Fruit fly (Drosophila melanogaster) whole organism, embryonic: ENCODE results near the gene CG4658.
A peak's percentile ranks its signal among the peaks of the same experiment; 100 is the strongest.

Source experiments
- CG10147 ChIP-seq: fragments of 200-800 bp; sonication (Bioruptor generic); optimal IDR thresholded peaks from 2 replicates; lab custom pipeline; 2019; ENCODE audit warnings: missing biosample characterization, mild to moderate bottlenecking, missing genetic modification characterization, moderate library complexity
- CG10321 ChIP-seq: fragments of 200-800 bp; sonication (Bioruptor generic); IDR thresholded peaks from 2 replicates; pipeline ENCODE4 v1.3.6; 2022; ENCODE audit warnings: missing biosample characterization, missing genetic modification characterization
- CG10979 ChIP-seq: fragments of 200-800 bp; sonication (Bioruptor generic); optimal IDR thresholded peaks from 2 replicates; lab custom pipeline; 2018; ENCODE audit warnings: missing biosample characterization, mild to moderate bottlenecking, missing genetic modification characterization, moderate library complexity
- CG12071 ChIP-seq: fragments of 200-800 bp; sonication (Bioruptor generic); optimal IDR thresholded peaks from 3 replicates; lab custom pipeline; 2018; ENCODE audit warnings: missing biosample characterization, mild to moderate bottlenecking, missing genetic modification characterization
- CG12659 ChIP-seq: fragments of 200-800 bp; sonication (Bioruptor generic); optimal IDR thresholded peaks from 3 replicates; lab custom pipeline; 2017; ENCODE audit warnings: mild to moderate bottlenecking, missing biosample characterization, missing genetic modification reagents, missing genetic modification characterization
- CG12769 ChIP-seq: fragments of 200-800 bp; sonication (Bioruptor generic); optimal IDR thresholded peaks from 2 replicates; lab custom pipeline; 2019; ENCODE audit warnings: missing biosample characterization, mild to moderate bottlenecking, missing genetic modification characterization, moderate library complexity
- CG15479 ChIP-seq: fragments of 200-800 bp; sonication (Bioruptor generic); optimal IDR thresholded peaks from 3 replicates; lab custom pipeline; 2019; ENCODE audit warnings: missing biosample characterization, mild to moderate bottlenecking, missing genetic modification characterization, moderate library complexity
- CG17361 ChIP-seq: fragments of 200-800 bp; sonication (Bioruptor generic); IDR thresholded peaks from 3 replicates; pipeline ENCODE4 v1.3.6; 2022; ENCODE audit warnings: missing biosample characterization, missing genetic modification characterization
- CG17912 ChIP-seq: fragments of 200-800 bp; sonication (Bioruptor generic); optimal IDR thresholded peaks from 2 replicates; lab custom pipeline; 2018; ENCODE audit warnings: missing biosample characterization, mild to moderate bottlenecking, missing genetic modification characterization
- CG18764 ChIP-seq: fragments of 200-800 bp; sonication (Bioruptor generic); optimal IDR thresholded peaks from 3 replicates; lab custom pipeline; 2016; ENCODE audit warnings: missing biosample characterization, missing genetic modification characterization
- CG2120 ChIP-seq: fragments of 200-800 bp; sonication (Bioruptor generic); optimal IDR thresholded peaks from 3 replicates; lab custom pipeline; 2016; ENCODE audit warnings: missing biosample characterization, missing genetic modification characterization
- CG31224 ChIP-seq: fragments of 200-800 bp; sonication (Bioruptor generic); IDR thresholded peaks from 2 replicates; pipeline ENCODE4 v1.3.6; 2022; ENCODE audit warnings: missing biosample characterization, missing genetic modification characterization
- CG34224 ChIP-seq: fragments of 200-800 bp; sonication (Bioruptor generic); IDR thresholded peaks from 3 replicates; pipeline ENCODE4 v1.3.6; 2022; ENCODE audit warnings: missing biosample characterization, missing genetic modification characterization; ENCODE audit not compliant: partially characterized antibody
- CG34376 ChIP-seq: fragments of 200-800 bp; sonication (Bioruptor generic); optimal IDR thresholded peaks from 2 replicates; lab custom pipeline; 2018; ENCODE audit warnings: missing biosample characterization, mild to moderate bottlenecking, missing genetic modification characterization
- CG34422 ChIP-seq: fragments of 200-800 bp; sonication (Bioruptor generic); IDR thresholded peaks from 3 replicates; pipeline ENCODE4 v1.3.6; 2022; ENCODE audit warnings: missing biosample characterization, missing genetic modification characterization
- CG6689 ChIP-seq: fragments of 200-800 bp; sonication (Bioruptor generic); IDR thresholded peaks from 2 replicates; pipeline ENCODE4 v1.3.6; 2022; ENCODE audit warnings: missing biosample characterization, missing genetic modification characterization
- CG8290 ChIP-seq, 3 experiments: fragments of 200-800 bp; sonication (Bioruptor generic); optimal IDR thresholded peaks; 2 replicates each; lab custom pipeline; 2016 to 2019; ENCODE audit warnings: missing biosample characterization in 3 of 3, missing genetic modification characterization in 3 of 3, mild to moderate bottlenecking in 2 of 3, moderate library complexity in 1 of 3
- CG8765 ChIP-seq: fragments of 200-800 bp; sonication (Bioruptor generic); IDR thresholded peaks from 2 replicates; pipeline ENCODE4 v1.3.6; 2022; ENCODE audit warnings: missing biosample characterization, missing genetic modification characterization
- CTCF ChIP-seq: fragments of 200-800 bp; sonication (Bioruptor generic); optimal IDR thresholded peaks from 2 replicates; lab custom pipeline; 2017; ENCODE audit warnings: missing biosample characterization, mild to moderate bottlenecking, missing genetic modification characterization, moderate library complexity
- Dek ChIP-seq: fragments of 200-800 bp; sonication (Bioruptor generic); optimal IDR thresholded peaks from 3 replicates; lab custom pipeline; 2019; ENCODE audit warnings: missing biosample characterization, mild to moderate bottlenecking, missing genetic modification characterization, moderate library complexity
- Dip3 ChIP-seq: fragments of 200-800 bp; sonication (Bioruptor generic); optimal IDR thresholded peaks from 3 replicates; lab custom pipeline; 2016; ENCODE audit warnings: missing biosample characterization, missing genetic modification characterization
- Doc3 ChIP-seq: fragments of 200-800 bp; sonication (Bioruptor generic); IDR thresholded peaks from 3 replicates; pipeline ENCODE4 v1.3.6; 2022; ENCODE audit warnings: missing biosample characterization, missing genetic modification characterization; ENCODE audit not compliant: partially characterized antibody
- Elba2 ChIP-seq: fragments of 200-800 bp; sonication (Bioruptor generic); optimal IDR thresholded peaks from 3 replicates; lab custom pipeline; 2016; ENCODE audit warnings: missing biosample characterization, missing genetic modification characterization
- GATAe ChIP-seq: fragments of 200-800 bp; sonication (Bioruptor generic); conservative IDR thresholded peaks from 2 replicates; pipeline ENCODE4 v1.3.6; 2022; ENCODE audit warnings: missing biosample characterization, missing genetic modification characterization
- H2.0 ChIP-seq: fragments of 200-800 bp; sonication (Bioruptor generic); IDR thresholded peaks from 2 replicates; pipeline ENCODE4 v1.3.6; 2022; ENCODE audit warnings: missing biosample characterization, missing genetic modification characterization
- Hey ChIP-seq: fragments of 200-800 bp; sonication (Bioruptor generic); optimal IDR thresholded peaks from 3 replicates; lab custom pipeline; 2018; ENCODE audit warnings: missing biosample characterization, mild to moderate bottlenecking, missing genetic modification characterization
- Lpt ChIP-seq: fragments of >200 bp; optimal IDR thresholded peaks from 2 replicates; lab custom pipeline; 2018; ENCODE audit warnings: missing biosample characterization, missing genetic modification characterization
- MBD-R2 ChIP-seq: fragments of 200-800 bp; sonication (Bioruptor generic); IDR thresholded peaks from 2 replicates; pipeline ENCODE4 v1.3.6; 2022; ENCODE audit warnings: missing biosample characterization, missing genetic modification characterization
- Myb ChIP-seq: fragments of 200-800 bp; sonication (Bioruptor generic); optimal IDR thresholded peaks from 2 replicates; lab custom pipeline; 2016; ENCODE audit warnings: missing biosample characterization, missing genetic modification characterization
- Oli ChIP-seq: fragments of 200-800 bp; sonication (Bioruptor generic); optimal IDR thresholded peaks from 2 replicates; lab custom pipeline; 2018; ENCODE audit warnings: missing biosample characterization, mild to moderate bottlenecking, missing genetic modification characterization, moderate library complexity
- Ravus ChIP-seq: fragments of 200-800 bp; sonication (Bioruptor generic); IDR thresholded peaks from 2 replicates; pipeline ENCODE4 v1.3.6; 2022; ENCODE audit warnings: missing biosample characterization, missing genetic modification characterization
- Rfx ChIP-seq: fragments of 200-800 bp; sonication (Bioruptor generic); IDR thresholded peaks from 2 replicates; pipeline ENCODE4 v1.3.6; 2022; ENCODE audit warnings: missing biosample characterization, missing genetic modification characterization
- Sry-β ChIP-seq: fragments of 200-800 bp; sonication (Bioruptor generic); optimal IDR thresholded peaks from 2 replicates; lab custom pipeline; 2018; ENCODE audit warnings: missing biosample characterization, mild to moderate bottlenecking, missing genetic modification characterization, moderate library complexity
- abd-A ChIP-seq: fragments of 200-800 bp; sonication (Bioruptor generic); optimal IDR thresholded peaks from 3 replicates; lab custom pipeline; 2019; ENCODE audit warnings: missing biosample characterization, mild to moderate bottlenecking, missing genetic modification characterization, moderate library complexity
- az2 ChIP-seq: fragments of 200-800 bp; sonication (Bioruptor generic); optimal IDR thresholded peaks from 3 replicates; lab custom pipeline; 2016; ENCODE audit warnings: missing biosample characterization, missing genetic modification characterization
- corto ChIP-seq: fragments of 200-800 bp; sonication (Bioruptor generic); optimal IDR thresholded peaks from 2 replicates; lab custom pipeline; 2016; ENCODE audit warnings: missing biosample characterization, mild to moderate bottlenecking, missing genetic modification characterization, moderate library complexity
- cwo ChIP-seq: fragments of 200-800 bp; sonication (Bioruptor generic); optimal IDR thresholded peaks from 3 replicates; lab custom pipeline; 2017; ENCODE audit warnings: missing biosample characterization, missing genetic modification characterization, mild to moderate bottlenecking, moderate library complexity, missing genetic modification reagents
- disco-r ChIP-seq: fragments of 200-800 bp; sonication (Bioruptor generic); optimal IDR thresholded peaks from 2 replicates; lab custom pipeline; 2016; ENCODE audit warnings: missing biosample characterization, missing genetic modification characterization
- dmrt11E ChIP-seq: fragments of 200-800 bp; sonication (Bioruptor generic); optimal IDR thresholded peaks from 3 replicates; lab custom pipeline; 2018; ENCODE audit warnings: missing biosample characterization, mild to moderate bottlenecking, missing genetic modification characterization, moderate library complexity
- emc ChIP-seq: fragments of 200-800 bp; sonication (Bioruptor generic); optimal IDR thresholded peaks from 2 replicates; lab custom pipeline; 2016; ENCODE audit warnings: missing biosample characterization, missing genetic modification characterization
- fd102C ChIP-seq: fragments of 200-800 bp; sonication (Bioruptor generic); optimal IDR thresholded peaks from 2 replicates; lab custom pipeline; 2018; ENCODE audit warnings: missing biosample characterization, mild to moderate bottlenecking, missing genetic modification characterization, moderate library complexity
- fd96Cb ChIP-seq: fragments of 200-800 bp; sonication (Bioruptor generic); optimal IDR thresholded peaks from 2 replicates; lab custom pipeline; 2018; ENCODE audit warnings: missing biosample characterization, mild to moderate bottlenecking, missing genetic modification characterization, moderate library complexity
- hkb ChIP-seq, 2 experiments: fragments of 200-800 bp in 1 of 2; fragments of >200 bp in 1 of 2; sonication (Bioruptor generic) in 1 of 2; IDR thresholded peaks in 1 of 2; optimal IDR thresholded peaks in 1 of 2; 2 replicates each; pipeline versions ENCODE4 v1.3.6 to Lab custom; 2017 to 2022; ENCODE audit warnings: missing biosample characterization in 1 of 2, missing genetic modification characterization in 1 of 2
- insv ChIP-seq, 2 experiments: fragments of 200-800 bp; sonication (Bioruptor generic); optimal IDR thresholded peaks; 3 replicates each; lab custom pipeline; 2016 to 2018; ENCODE audit warnings: missing biosample characterization in 2 of 2, missing genetic modification characterization in 2 of 2
- ken ChIP-seq: fragments of 200-800 bp; sonication (Bioruptor generic); IDR thresholded peaks from 3 replicates; pipeline ENCODE4 v1.3.6; 2022; ENCODE audit warnings: missing biosample characterization, missing genetic modification characterization
- odd ChIP-seq: fragments of 200-800 bp; sonication (Bioruptor generic); optimal IDR thresholded peaks from 2 replicates; lab custom pipeline; 2017; ENCODE audit warnings: missing biosample characterization, mild to moderate bottlenecking, missing genetic modification characterization
- pum ChIP-seq: fragments of 200-800 bp; sonication (Bioruptor generic); optimal IDR thresholded peaks from 2 replicates; lab custom pipeline; 2016; ENCODE audit warnings: missing biosample characterization, missing genetic modification characterization
- vnd ChIP-seq: fragments of 200-800 bp; sonication (Bioruptor generic); IDR thresholded peaks from 3 replicates; pipeline ENCODE4 v1.3.6; 2022; ENCODE audit warnings: missing biosample characterization, missing genetic modification characterization; ENCODE audit not compliant: partially characterized antibody

CG4658 gene

DNA sequence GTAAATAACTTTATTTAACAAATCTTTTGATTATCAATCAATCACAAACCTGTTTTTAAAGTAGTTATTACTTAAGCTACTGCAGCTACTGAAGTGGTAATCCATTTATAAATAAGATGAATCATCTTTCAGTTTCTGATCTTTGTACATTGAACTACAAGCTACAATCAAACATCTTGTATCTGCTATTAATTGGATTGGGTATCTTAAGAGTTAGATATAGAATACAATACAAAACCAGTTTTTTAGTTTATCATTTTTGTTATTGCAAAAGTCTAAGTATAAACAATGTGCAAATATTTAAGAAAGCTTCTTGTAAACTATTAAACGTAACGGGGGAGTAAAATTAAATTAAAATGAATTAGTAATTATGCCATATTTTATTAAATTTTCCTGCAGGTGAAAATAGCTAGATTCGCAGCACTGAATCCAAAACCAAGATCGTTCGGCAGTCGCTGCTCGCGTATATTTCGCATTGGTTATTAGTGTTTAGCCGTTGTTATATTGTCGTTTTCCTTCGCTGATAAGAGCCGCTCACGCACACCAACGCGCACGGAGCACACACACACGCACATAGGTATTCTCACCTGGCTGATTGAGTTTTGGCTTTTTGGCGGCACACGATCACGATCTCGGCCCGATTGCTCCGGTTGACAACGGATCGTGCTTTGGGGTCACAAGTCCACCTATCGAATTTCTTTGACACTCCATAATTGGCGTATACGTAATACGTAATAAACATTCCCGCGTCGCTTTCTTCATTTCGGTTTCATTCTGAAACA is 9.0 kb upstream of the CG4658 start (continued):
- no peak for TF ChIP-seq CG12071
- TF ChIP-seq CG18764 (GFP tag; lab: Kevin White, UChicago), result no peak
- no peak for TF ChIP-seq Doc3 (GFP tag; lab: Robert Waterston, UW)
- TF ChIP-seq az2 (GFP tag; lab: Kevin White, UChicago), result no peak
- 0 out of 2 replicates have a peak, but pooled peaks have one; percentile 13 for TF ChIP-seq Rfx (GFP tag; lab: Robert Waterston, UW)
- TF ChIP-seq CG12769 (tag; lab: Kevin White, UChicago), result peak; percentile 75
- no peak for TF ChIP-seq CG17912 (GFP tag; lab: Kevin White, UChicago)
- no peak for TF ChIP-seq CG34224 (GFP tag; lab: Robert Waterston, UW)
- no peak for TF ChIP-seq ken
- no peak for TF ChIP-seq Elba2 (GFP tag; lab: Kevin White, UChicago)
- TF ChIP-seq pum, result no peak
- 0 out of 2 replicates have a peak, but pooled peaks have one; percentile 20 for TF ChIP-seq GATAe (GFP tag; lab: Robert Waterston, UW)
- no peak for TF ChIP-seq CG12659 (GFP tag; lab: Kevin White, UChicago)
- TF ChIP-seq odd (GFP tag; lab: Kevin White, UChicago), result no peak
- peak; percentile 86 for TF ChIP-seq Sry-β (GFP tag; lab: Kevin White, UChicago)
- peak; percentile 67 for TF ChIP-seq corto
- TF ChIP-seq CTCF (GFP tag; lab: Kevin White, UChicago), result no peak
- TF ChIP-seq CG31224 (GFP tag; lab: Robert Waterston, UW), result no peak
- TF ChIP-seq CG6689 (GFP tag; lab: Robert Waterston, UW), result no peak
- no peak for TF ChIP-seq insv (GFP tag; optimal IDR thresholded peaks at IDR 0.05; lab: Kevin White, UChicago)
- no peak for TF ChIP-seq CG10147
- TF ChIP-seq CG17361 (GFP tag; lab: Robert Waterston, UW), result peak; percentile 22; the same call in 1 of the 3 replicates
- TF ChIP-seq CG8765 (GFP tag; lab: Robert Waterston, UW), result no peak
- TF ChIP-seq CG15479 (GFP tag; lab: Kevin White, UChicago), result no peak
- TF ChIP-seq Lpt, result no peak
- TF ChIP-seq CG2120 (GFP tag; lab: Kevin White, UChicago), result no peak
- TF ChIP-seq dmrt11E (tag; lab: Kevin White, UChicago), result no peak
- TF ChIP-seq Myb (GFP tag; lab: Kevin White, UChicago), result no peak
- peak; percentile 69 for TF ChIP-seq CG34376 (GFP tag; lab: Kevin White, UChicago)
- no peak for TF ChIP-seq fd96Cb (tag; lab: Kevin White, UChicago)
- TF ChIP-seq vnd (GFP tag; lab: Robert Waterston, UW), result no peak
- TF ChIP-seq Oli (tag; lab: Kevin White, UChicago), result no peak
- TF ChIP-seq disco-r (GFP tag; lab: Kevin White, UChicago), result no peak
- no peak for TF ChIP-seq fd102C (GFP tag; lab: Kevin White, UChicago)
- no peak for TF ChIP-seq CG8290 (GFP tag; optimal IDR thresholded peaks at IDR 0.05; lab: Kevin White, UChicago)
- TF ChIP-seq CG8290 (tag; optimal IDR thresholded peaks at IDR 0.05; lab: Kevin White, UChicago), result peak in 1 of 2 experiments; percentile 57
- peak; percentile 9 for TF ChIP-seq cwo
- no peak for TF ChIP-seq abd-A
- TF ChIP-seq CG34422 (GFP tag; lab: Robert Waterston, UW), result peak; percentile 21; the same call in 1 of the 3 replicates
- TF ChIP-seq CG10321 (GFP tag; lab: Robert Waterston, UW), result no peak
- TF ChIP-seq Dek (tag; lab: Kevin White, UChicago), result no peak
- TF ChIP-seq MBD-R2 (GFP tag; lab: Robert Waterston, UW), result peak; percentile 15; the same call in 1 of the 2 replicates
- no peak for TF ChIP-seq H2.0 (GFP tag; lab: Robert Waterston, UW)
- TF ChIP-seq CG10979 (tag; lab: Kevin White, UChicago), result no peak
- TF ChIP-seq Dip3 (GFP tag; lab: Kevin White, UChicago), result no peak
- TF ChIP-seq Ravus (GFP tag; lab: Robert Waterston, UW), result no peak
- no peak for TF ChIP-seq hkb (optimal IDR thresholded peaks at IDR 0.05; lab: Kevin White, UChicago)
- no peak for TF ChIP-seq hkb (GFP tag; IDR thresholded peaks at IDR 0.05; lab: Robert Waterston, UW)
- TF ChIP-seq Hey (tag; lab: Kevin White, UChicago), result peak; percentile 53
- TF ChIP-seq emc (GFP tag; lab: Kevin White, UChicago), result no peak
